Fruit fly (Drosophila melanogaster): ENCODE data around the gene dyl.

DNA sequence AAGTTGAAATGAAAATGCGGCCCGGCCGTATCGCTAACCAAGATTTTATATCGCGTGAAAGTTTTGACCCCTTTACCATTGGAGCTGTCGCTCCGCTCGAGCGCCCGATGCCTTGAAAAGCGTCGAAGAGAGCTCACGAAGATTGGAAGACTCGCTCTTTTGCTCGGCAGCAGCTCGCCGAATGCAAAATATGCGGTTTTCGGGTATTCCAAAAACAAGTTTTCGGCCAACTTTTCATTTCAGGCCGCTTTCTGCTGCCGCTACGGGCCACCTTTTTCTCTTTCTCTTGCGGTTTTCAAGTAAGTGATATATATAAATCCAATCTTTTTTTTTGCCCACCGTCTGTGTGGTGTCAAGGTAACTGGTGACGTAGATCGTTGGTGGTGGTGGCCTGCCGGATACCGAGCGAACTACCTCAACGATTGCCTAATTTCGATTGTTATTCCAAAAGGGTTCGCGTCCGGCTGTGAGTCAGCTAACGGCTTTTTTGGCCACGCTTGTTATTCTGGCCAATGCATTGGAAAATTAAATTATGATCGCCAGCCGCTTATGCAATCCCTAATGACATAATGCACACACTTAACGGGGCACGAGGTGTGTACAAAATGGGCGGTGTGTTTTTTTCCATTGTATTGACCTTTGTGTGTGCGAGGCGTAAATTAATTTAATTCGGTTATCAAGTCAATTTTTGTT, at the start of gene dyl:
- no peak for TF ChIP-seq OdsH (GFP tag; optimal IDR thresholded peaks at IDR 0.05)
- no peak for TF ChIP-seq br (GFP tag; optimal IDR thresholded peaks at IDR 0.05)
- TF ChIP-seq Dfd (GFP tag; optimal IDR thresholded peaks at IDR 0.05) = no peak
